Worm (Caenorhabditis elegans): ENCODE results near the gene B0416.2.

DNA sequence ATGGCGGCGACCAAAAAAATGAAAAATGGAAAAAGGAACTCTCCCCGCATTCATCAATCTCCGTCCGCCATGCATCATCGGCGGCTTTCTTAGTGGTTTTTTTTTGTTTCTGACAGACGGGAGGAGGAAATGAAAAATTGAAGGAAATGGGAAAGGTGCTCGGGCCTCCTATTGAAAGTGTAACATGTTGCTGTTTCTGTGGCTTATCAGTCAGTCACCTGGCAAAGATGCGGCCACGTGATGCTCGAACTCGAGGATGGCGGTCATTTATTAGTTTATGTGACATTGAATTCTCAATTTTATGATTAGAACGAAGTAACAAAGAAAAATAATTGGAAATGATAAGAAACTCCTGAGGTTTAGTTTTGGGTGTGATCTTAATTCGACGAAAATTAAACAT lies 34.3 kb upstream of the B0416.2 start:
- TF ChIP-seq mdl-1 (tag; optimal IDR thresholded peaks at IDR 0.05) (peak in 1 of 2 experiments; percentile 46), nhr-237 (tag; optimal IDR thresholded peaks at IDR 0.05) (no peak), ama-1 (optimal IDR thresholded peaks at IDR 0.05) (no peak), snpc-4 (tag; optimal IDR thresholded peaks at IDR 0.05) (no peak), peb-1 (tag; optimal IDR thresholded peaks at IDR 0.05) (no peak)

Measured in whole organism, L2 larva.